Worm (Caenorhabditis elegans) whole organism, L4 larva: ENCODE measurements around the gene W01D2.1.

ENCODE experiments used
- D1046.2 ChIP-seq: fragments of 200-800 bp; sonication (Bioruptor generic); IDR thresholded peaks from 2 replicates; pipeline ENCODE4 v1.3.6; 2022; ENCODE audit warnings: missing genetic modification characterization, missing compliant biosample characterization
- F10B5.3 ChIP-seq: sonication (generic microtip); optimal IDR thresholded peaks from 2 replicates; lab custom pipeline; 2016; ENCODE audit warnings: mild to moderate bottlenecking, missing genetic modification characterization, missing compliant biosample characterization
- F49E8.2 ChIP-seq: sonication (generic microtip); optimal IDR thresholded peaks from 2 replicates; lab custom pipeline; 2016; ENCODE audit warnings: missing compliant biosample characterization, mild to moderate bottlenecking, missing genetic modification characterization, borderline replicate concordance
- Y48G9A.11 ChIP-seq: fragments of 200-800 bp; sonication (Bioruptor generic); IDR thresholded peaks from 2 replicates; pipeline ENCODE4 v1.3.6; 2022; ENCODE audit warnings: missing genetic modification reagents, missing genetic modification characterization, missing compliant biosample characterization
- ZK337.2 ChIP-seq: fragments of 200-800 bp; sonication (Bioruptor generic); IDR thresholded peaks from 2 replicates; pipeline ENCODE4 v1.3.6; 2022; ENCODE audit warnings: missing genetic modification reagents, missing genetic modification characterization, missing compliant biosample characterization
- aha-1 ChIP-seq: fragments of 150-350 bp; peaks from one replicate; lab custom pipeline; 2014; ENCODE audit warnings: missing biosample characterization, missing genetic modification characterization
- aly-2 ChIP-seq: sonication (generic microtip); optimal IDR thresholded peaks from 2 replicates; lab custom pipeline; 2018; ENCODE audit warnings: missing biosample characterization, missing genetic modification characterization
- ama-1 ChIP-seq: fragments of 150-350 bp; optimal IDR thresholded peaks from 2 replicates; lab custom pipeline; 2014; ENCODE audit warnings: inconsistent platforms, mixed read lengths
- ceh-82 ChIP-seq: sonication (generic microtip); optimal IDR thresholded peaks from 2 replicates; lab custom pipeline; 2017; ENCODE audit warnings: missing biosample characterization, missing genetic modification characterization
- ces-1 ChIP-seq: fragments of 150-350 bp; sonication (generic microtip); optimal IDR thresholded peaks from 4 replicates; lab custom pipeline; 2014; ENCODE audit warnings: missing biosample characterization, missing genetic modification reagents, missing genetic modification characterization
- ctbp-1 ChIP-seq: fragments of 200-800 bp; sonication (Bioruptor generic); IDR thresholded peaks from 2 replicates; pipeline ENCODE4 v1.3.6; 2022; ENCODE audit warnings: missing genetic modification reagents, missing genetic modification characterization, missing compliant biosample characterization
- daf-8 ChIP-seq: fragments of 200-800 bp; sonication (Bioruptor generic); IDR thresholded peaks from 2 replicates; pipeline ENCODE4 v1.3.6; 2022; ENCODE audit warnings: missing genetic modification characterization, missing compliant biosample characterization
- duxl-1 ChIP-seq: sonication (generic microtip); optimal IDR thresholded peaks from 2 replicates; lab custom pipeline; 2016; ENCODE audit warnings: mild to moderate bottlenecking, missing genetic modification characterization, moderate library complexity, missing compliant biosample characterization; ENCODE audit not compliant: poor library complexity
- egl-43 ChIP-seq: fragments of 200-800 bp; sonication (Bioruptor generic); IDR thresholded peaks from 2 replicates; pipeline ENCODE4 v1.3.6; 2022; ENCODE audit warnings: missing genetic modification reagents, missing genetic modification characterization, missing compliant biosample characterization
- fos-1 ChIP-seq: fragments of 150-350 bp; optimal IDR thresholded peaks from 2 replicates; lab custom pipeline; 2014; ENCODE audit warnings: missing biosample characterization, missing genetic modification characterization
- hmg-1.1 ChIP-seq: fragments of 200-800 bp; sonication (Bioruptor generic); IDR thresholded peaks from 2 replicates; pipeline ENCODE4 v1.3.6; 2022; ENCODE audit warnings: missing genetic modification reagents, missing genetic modification characterization, missing compliant biosample characterization
- lin-15B ChIP-seq: fragments of 150-350 bp; sonication (generic microtip); optimal IDR thresholded peaks from 3 replicates; lab custom pipeline; 2014; ENCODE audit warnings: missing biosample characterization, missing genetic modification characterization
- lin-38 ChIP-seq: fragments of 200-800 bp; sonication (Bioruptor generic); IDR thresholded peaks from 2 replicates; pipeline ENCODE4 v1.3.6; 2022; ENCODE audit warnings: missing genetic modification reagents, missing genetic modification characterization, missing compliant biosample characterization
- lsy-2 ChIP-seq, 2 experiments: fragments of 150-350 bp in 1 of 2; sonication (generic microtip) in 1 of 2; optimal IDR thresholded peaks; 2 replicates each; lab custom pipeline; 2014 to 2017; ENCODE audit warnings: missing biosample characterization in 2 of 2, missing genetic modification characterization in 2 of 2
- mdl-1 ChIP-seq, 2 experiments: fragments of 150-350 bp in 1 of 2; sonication (generic microtip) in 1 of 2; optimal IDR thresholded peaks; 2 replicates each; lab custom pipeline; 2014 to 2017; ENCODE audit warnings: missing biosample characterization in 2 of 2, missing genetic modification characterization in 2 of 2
- mes-2 ChIP-seq: sonication (generic microtip); optimal IDR thresholded peaks from 2 replicates; lab custom pipeline; 2016; ENCODE audit warnings: missing genotype, mild to moderate bottlenecking, missing genetic modification characterization, missing compliant biosample characterization; ENCODE audit not compliant: poor library complexity, severe bottlenecking
- nhr-10 ChIP-seq: fragments of 150-350 bp; optimal IDR thresholded peaks from 2 replicates; lab custom pipeline; 2014; ENCODE audit warnings: missing biosample characterization, missing genetic modification characterization
- nhr-48 ChIP-seq: sonication (generic microtip); optimal IDR thresholded peaks from 2 replicates; lab custom pipeline; 2016; ENCODE audit warnings: mild to moderate bottlenecking, missing genetic modification characterization, missing compliant biosample characterization
- nhr-6 ChIP-seq: fragments of 150-350 bp; optimal IDR thresholded peaks from 2 replicates; lab custom pipeline; 2014; ENCODE audit warnings: missing biosample characterization, missing genetic modification characterization
- set-16 ChIP-seq: fragments of 200-800 bp; sonication (Bioruptor generic); IDR thresholded peaks from 2 replicates; pipeline ENCODE4 v1.3.6; 2022; ENCODE audit warnings: missing genetic modification reagents, missing genetic modification characterization, missing compliant biosample characterization
- snpc-1.2 ChIP-seq: fragments of 200-800 bp; sonication (Bioruptor generic); IDR thresholded peaks from 2 replicates; pipeline ENCODE4 v1.3.6; 2022; ENCODE audit warnings: missing genetic modification reagents, missing genetic modification characterization, missing compliant biosample characterization
- snpc-4 ChIP-seq: fragments of 150-350 bp; optimal IDR thresholded peaks from 2 replicates; lab custom pipeline; 2014; ENCODE audit warnings: missing biosample characterization, missing genetic modification characterization
- spr-1 ChIP-seq: sonication (generic microtip); optimal IDR thresholded peaks from 2 replicates; lab custom pipeline; 2016; ENCODE audit warnings: mild to moderate bottlenecking, missing genetic modification characterization, missing compliant biosample characterization
- spr-3 ChIP-seq: fragments of 200-800 bp; sonication (Bioruptor generic); optimal IDR thresholded peaks from 2 replicates; lab custom pipeline; 2018; ENCODE audit warnings: mild to moderate bottlenecking, missing genetic modification characterization, missing compliant biosample characterization
- unc-130 ChIP-seq: sonication (generic microtip); optimal IDR thresholded peaks from 2 replicates; lab custom pipeline; 2016; ENCODE audit warnings: missing genetic modification reagents, missing genetic modification characterization, missing compliant biosample characterization
- unc-62 ChIP-seq, 3 experiments: fragments of 150-350 bp in 1 of 3; sonication (generic microtip); optimal IDR thresholded peaks in 2 of 3; peaks in 1 of 3; 1 replicate in 1 of 3; 2 replicates in 2 of 3; lab custom pipeline; 2014 to 2017; ENCODE audit warnings: missing biosample characterization in 3 of 3, missing genetic modification characterization in 3 of 3, missing genetic modification reagents in 3 of 3, missing genotype in 1 of 3
- zfp-2 ChIP-seq: sonication (generic microtip); optimal IDR thresholded peaks from 2 replicates; lab custom pipeline; 2016; ENCODE audit warnings: mild to moderate bottlenecking, missing genetic modification characterization, missing compliant biosample characterization
- zfp-3 ChIP-seq: fragments of 200-800 bp; sonication (Bioruptor generic); conservative IDR thresholded peaks from 2 replicates; pipeline ENCODE4 v1.3.6; 2022; ENCODE audit warnings: missing genetic modification reagents, missing genetic modification characterization, missing compliant biosample characterization

Gene W01D2.1

ce11 chrII:14772113-14772512, 43.2 kb upstream of the W01D2.1 start:
- TF ChIP-seq set-16 (GFP tag; lab: Robert Waterston, UW): peak; percentile 69
- no peak for TF ChIP-seq hmg-1.1 (GFP tag; lab: Robert Waterston, UW)

ce11 chrII:14772956-14773788, 42.1 kb upstream of the W01D2.1 start, which contains the start of gene Y54E2A.7:
Gene Y54E2A.7, minus strand, starts transcription at chrII:14773006.
- TF ChIP-seq lsy-2 (tag; optimal IDR thresholded peaks at IDR 0.05; lab: Kevin White, UChicago) (no peak), snpc-1.2 (GFP tag; lab: Robert Waterston, UW) (no peak), ceh-82 (tag; lab: Kevin White, UChicago) (no peak), fos-1 (tag; lab: Kevin White, UChicago) (no peak), ces-1 (no peak), zfp-2 (tag; lab: Kevin White, UChicago) (no peak), F10B5.3 (tag; lab: Kevin White, UChicago) (no peak), daf-8 (GFP tag; lab: Robert Waterston, UW) (no peak), unc-130 (GFP tag; lab: Kevin White, UChicago) (no peak), mdl-1 (tag; optimal IDR thresholded peaks at IDR 0.05; lab: Kevin White, UChicago) (no peak), unc-62 (GFP tag; optimal IDR thresholded peaks at IDR 0.05 in 1 of 2; lab: Kevin White, UChicago) (no peak), unc-62 (tag; optimal IDR thresholded peaks at IDR 0.05; lab: Kevin White, UChicago) (no peak), ama-1 (lab: Kevin White, UChicago) (no peak), ZK337.2 (GFP tag; lab: Robert Waterston, UW) (no peak), Y48G9A.11 (no peak)
- TF ChIP-seq, all 104 proteins: peak for 0

ce11 chrII:14778092-14778491, 37.2 kb upstream of the W01D2.1 start, which contains the start of gene Y54E2A.8:
Gene Y54E2A.8, plus strand, starts transcription at chrII:14778345.
- TF ChIP-seq D1046.2 (no peak), zfp-3 (GFP tag; lab: Robert Waterston, UW) (no peak), F49E8.2 (tag; lab: Kevin White, UChicago) (peak; percentile 12), lin-38 (0 out of 2 replicates have a peak, but pooled peaks have one; percentile 12), spr-1 (tag; lab: Kevin White, UChicago) (no peak), ctbp-1 (GFP tag; lab: Robert Waterston, UW) (no peak), mdl-1 (tag; optimal IDR thresholded peaks at IDR 0.05; lab: Kevin White, UChicago) (no peak)

DNA sequence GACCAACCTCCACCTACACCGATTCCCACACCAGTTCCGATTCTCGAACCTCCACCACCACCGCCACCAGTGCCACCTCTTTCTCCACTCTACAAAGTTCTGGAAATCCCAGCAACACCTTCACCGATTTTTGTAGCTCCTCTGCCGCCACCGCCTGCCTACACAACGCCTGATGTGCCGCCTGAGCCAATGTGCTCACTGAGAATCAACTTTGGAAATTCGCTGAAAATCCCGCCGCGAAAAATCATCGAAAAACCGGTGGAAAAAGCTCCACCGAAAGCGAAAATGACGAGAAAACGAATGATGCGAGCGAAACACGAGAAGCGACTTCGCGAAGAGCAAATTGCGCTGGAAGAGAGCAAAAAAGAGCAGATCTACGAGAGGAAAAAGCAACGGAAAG, 35.5 kb upstream of the W01D2.1 start:
- TF ChIP-seq set-16 (GFP tag; lab: Robert Waterston, UW) (peak; percentile 52; the same call in 1 of the 2 replicates), duxl-1 (tag; lab: Kevin White, UChicago) (no peak), nhr-48 (tag; lab: Kevin White, UChicago) (no peak), spr-3 (no peak), lin-15B (tag; lab: Kevin White, UChicago) (no peak), egl-43 (0 out of 2 replicates have a peak, but pooled peaks have one; percentile 7), unc-62 (GFP tag; optimal IDR thresholded peaks at IDR 0.05 in 1 of 2; lab: Kevin White, UChicago) (peak in 1 of 2 experiments; percentile 8), unc-62 (tag; optimal IDR thresholded peaks at IDR 0.05; lab: Kevin White, UChicago) (no peak), nhr-10 (tag; lab: Kevin White, UChicago) (no peak), aha-1 (tag; lab: Kevin White, UChicago) (no peak), snpc-4 (tag; lab: Kevin White, UChicago) (no peak), aly-2 (tag; lab: Kevin White, UChicago) (no peak), zfp-2 (tag; lab: Kevin White, UChicago) (no peak), nhr-6 (tag; lab: Kevin White, UChicago) (no peak), mes-2 (tag; lab: Kevin White, UChicago) (no peak)
